Worm (Caenorhabditis elegans) whole organism, late embryonic: ENCODE data around the gene H38K22.9.
A peak's percentile ranks its signal among the peaks of the same experiment; 100 is the strongest.

Experiments used
- C08G9.2 ChIP-seq: sonication (generic microtip); optimal IDR thresholded peaks from 2 replicates; lab custom pipeline; 2016; ENCODE audit warnings: mild to moderate bottlenecking, missing genetic modification characterization, moderate library complexity, missing compliant biosample characterization
- C38D4.7 ChIP-seq: fragments of 200-800 bp; sonication (Bioruptor generic); optimal IDR thresholded peaks from 2 replicates; lab custom pipeline; 2018; ENCODE audit warnings: mild to moderate bottlenecking, missing genetic modification characterization, moderate library complexity, missing compliant biosample characterization
- F13H6.1 ChIP-seq: sonication (generic microtip); optimal IDR thresholded peaks from 2 replicates; lab custom pipeline; 2016; ENCODE audit warnings: missing genetic modification characterization, missing compliant biosample characterization
- K09A11.1 ChIP-seq: sonication (generic microtip); optimal IDR thresholded peaks from 2 replicates; lab custom pipeline; 2017; ENCODE audit warnings: antibody characterized with exemption, mild to moderate bottlenecking, missing genetic modification characterization, missing compliant biosample characterization; ENCODE audit not compliant: insufficient read depth
- T23F11.4 ChIP-seq: fragments of 200-800 bp; sonication (Bioruptor generic); optimal IDR thresholded peaks from 2 replicates; lab custom pipeline; 2018; ENCODE audit warnings: mild to moderate bottlenecking, missing genetic modification characterization, missing compliant biosample characterization
- ahr-1 ChIP-seq: sonication (generic microtip); optimal IDR thresholded peaks from 2 replicates; lab custom pipeline; 2016; ENCODE audit warnings: missing genetic modification characterization, missing compliant biosample characterization
- ceh-14 ChIP-seq: sonication (generic microtip); optimal IDR thresholded peaks from 2 replicates; lab custom pipeline; 2016; ENCODE audit warnings: missing genotype, missing genetic modification characterization, missing compliant biosample characterization
- ceh-19 ChIP-seq: fragments of 200-800 bp; sonication (Bioruptor generic); optimal IDR thresholded peaks from 2 replicates; lab custom pipeline; 2018; ENCODE audit warnings: mild to moderate bottlenecking, missing genetic modification characterization, missing compliant biosample characterization
- ceh-22 ChIP-seq: sonication (generic microtip); optimal IDR thresholded peaks from 2 replicates; lab custom pipeline; 2017; ENCODE audit warnings: missing biosample characterization, missing genetic modification characterization
- ceh-24 ChIP-seq: sonication (generic microtip); optimal IDR thresholded peaks from 2 replicates; lab custom pipeline; 2016; ENCODE audit warnings: mild to moderate bottlenecking, missing genetic modification characterization, missing compliant biosample characterization
- ceh-31 ChIP-seq: sonication (generic microtip); optimal IDR thresholded peaks from 2 replicates; lab custom pipeline; 2016; ENCODE audit warnings: missing genetic modification characterization, missing compliant biosample characterization
- ceh-34 ChIP-seq: sonication (generic microtip); optimal IDR thresholded peaks from 2 replicates; lab custom pipeline; 2016; ENCODE audit warnings: mild to moderate bottlenecking, missing genetic modification characterization, missing compliant biosample characterization
- ceh-45 ChIP-seq: fragments of 200-800 bp; sonication (Bioruptor generic); IDR thresholded peaks from 2 replicates; pipeline ENCODE4 v1.3.6; 2022; ENCODE audit warnings: missing genetic modification reagents, missing genetic modification characterization, missing compliant biosample characterization
- ceh-48 ChIP-seq: sonication (generic microtip); optimal IDR thresholded peaks from 2 replicates; lab custom pipeline; 2016; ENCODE audit warnings: missing genetic modification characterization, inconsistent platforms, missing compliant biosample characterization
- ceh-6 ChIP-seq: fragments of 200-800 bp; sonication (Bioruptor generic); optimal IDR thresholded peaks from 2 replicates; lab custom pipeline; 2018; ENCODE audit warnings: mild to moderate bottlenecking, missing genetic modification characterization, missing compliant biosample characterization
- ceh-9 ChIP-seq: sonication (generic microtip); optimal IDR thresholded peaks from 2 replicates; lab custom pipeline; 2016; ENCODE audit warnings: mild to moderate bottlenecking, missing genetic modification characterization, inconsistent platforms, missing compliant biosample characterization
- dmd-4 ChIP-seq: sonication (generic microtip); optimal IDR thresholded peaks from 2 replicates; lab custom pipeline; 2016; ENCODE audit warnings: borderline replicate concordance, missing genetic modification characterization, missing compliant biosample characterization
- dve-1 ChIP-seq: sonication (generic microtip); optimal IDR thresholded peaks from 2 replicates; lab custom pipeline; 2017; ENCODE audit warnings: antibody characterized with exemption, mild to moderate bottlenecking, missing genetic modification characterization, missing compliant biosample characterization
- elt-2 ChIP-seq: sonication (generic microtip); optimal IDR thresholded peaks from 2 replicates; lab custom pipeline; 2016; ENCODE audit warnings: missing genetic modification reagents, missing genetic modification characterization, missing compliant biosample characterization
- ets-4 ChIP-seq: sonication (generic microtip); optimal IDR thresholded peaks from 2 replicates; lab custom pipeline; 2016; ENCODE audit warnings: missing genetic modification characterization, missing compliant biosample characterization
- fax-1 ChIP-seq: sonication (generic microtip); optimal IDR thresholded peaks from 2 replicates; lab custom pipeline; 2016; ENCODE audit warnings: missing genotype, missing genetic modification characterization, missing compliant biosample characterization
- fkh-10 ChIP-seq: fragments of 150-350 bp; optimal IDR thresholded peaks from 2 replicates; lab custom pipeline; 2014; ENCODE audit warnings: missing biosample characterization, missing genetic modification reagents, missing genetic modification characterization
- gmeb-2 ChIP-seq: sonication (generic microtip); optimal IDR thresholded peaks from 2 replicates; lab custom pipeline; 2016; ENCODE audit warnings: missing genetic modification characterization, inconsistent platforms, missing compliant biosample characterization
- hlh-30 ChIP-seq: sonication (generic microtip); optimal IDR thresholded peaks from 2 replicates; lab custom pipeline; 2017; ENCODE audit warnings: antibody characterized with exemption, missing genetic modification characterization, missing compliant biosample characterization; ENCODE audit not compliant: insufficient read depth
- hlh-6 ChIP-seq: sonication (generic microtip); optimal IDR thresholded peaks from 2 replicates; lab custom pipeline; 2016; ENCODE audit warnings: missing genotype, missing genetic modification characterization, missing compliant biosample characterization
- lim-6 ChIP-seq: sonication (generic microtip); optimal IDR thresholded peaks from 2 replicates; lab custom pipeline; 2016; ENCODE audit warnings: missing genetic modification characterization, missing compliant biosample characterization
- lin-11 ChIP-seq: fragments of 200-800 bp; sonication (Bioruptor generic); optimal IDR thresholded peaks from 2 replicates; lab custom pipeline; 2018; ENCODE audit warnings: mild to moderate bottlenecking, missing genetic modification characterization, missing compliant biosample characterization
- madf-2 ChIP-seq: sonication (generic microtip); optimal IDR thresholded peaks from 2 replicates; lab custom pipeline; 2017; ENCODE audit warnings: missing genetic modification characterization, missing compliant biosample characterization
- mec-3 ChIP-seq: sonication (generic microtip); optimal IDR thresholded peaks from 2 replicates; lab custom pipeline; 2016; ENCODE audit warnings: borderline replicate concordance, missing genetic modification characterization, missing compliant biosample characterization
- nfya-1 ChIP-seq: sonication (generic microtip); optimal IDR thresholded peaks from 2 replicates; lab custom pipeline; 2017; ENCODE audit warnings: missing genetic modification characterization, mild to moderate bottlenecking, missing compliant biosample characterization, antibody characterized with exemption, moderate library complexity
- nhr-11 ChIP-seq: fragments of 150-350 bp; optimal IDR thresholded peaks from 2 replicates; lab custom pipeline; 2014; ENCODE audit warnings: missing biosample characterization, missing genetic modification characterization
- nhr-232 ChIP-seq: sonication (generic microtip); optimal IDR thresholded peaks from 2 replicates; lab custom pipeline; 2016; ENCODE audit warnings: missing genetic modification characterization, missing compliant biosample characterization
- npax-4 ChIP-seq: sonication (generic microtip); optimal IDR thresholded peaks from 2 replicates; lab custom pipeline; 2016; ENCODE audit warnings: missing genetic modification characterization, missing compliant biosample characterization
- pag-3 ChIP-seq: sonication (generic microtip); optimal IDR thresholded peaks from 2 replicates; lab custom pipeline; 2016; ENCODE audit warnings: missing compliant biosample characterization, missing genetic modification characterization, borderline replicate concordance
- pax-1 ChIP-seq: fragments of 150-350 bp; optimal IDR thresholded peaks from 2 replicates; lab custom pipeline; 2014; ENCODE audit warnings: missing biosample characterization, missing genetic modification characterization
- pha-2 ChIP-seq: sonication (generic microtip); optimal IDR thresholded peaks from 2 replicates; lab custom pipeline; 2017; ENCODE audit warnings: mild to moderate bottlenecking, missing genetic modification characterization, missing compliant biosample characterization
- pha-4 ChIP-seq: fragments of 150-350 bp; optimal IDR thresholded peaks from 2 replicates; lab custom pipeline; 2018; ENCODE audit warnings: missing biosample characterization, missing genetic modification reagents, missing genetic modification characterization
- ref-2 ChIP-seq: sonication (generic microtip); optimal IDR thresholded peaks from 2 replicates; lab custom pipeline; 2016; ENCODE audit warnings: missing genetic modification characterization, missing compliant biosample characterization
- rnt-1 ChIP-seq: sonication (generic microtip); optimal IDR thresholded peaks from 2 replicates; lab custom pipeline; 2016; ENCODE audit warnings: missing genetic modification characterization, missing compliant biosample characterization
- sdc-2 ChIP-seq: sonication (generic microtip); optimal IDR thresholded peaks from 2 replicates; lab custom pipeline; 2016; ENCODE audit warnings: missing genotype, missing genetic modification characterization, missing compliant biosample characterization
- syd-9 ChIP-seq: sonication (generic microtip); optimal IDR thresholded peaks from 2 replicates; lab custom pipeline; 2016; ENCODE audit warnings: mild to moderate bottlenecking, missing genetic modification characterization, moderate library complexity, missing compliant biosample characterization
- tbx-2 ChIP-seq: sonication (generic microtip); optimal IDR thresholded peaks from 2 replicates; lab custom pipeline; 2016; ENCODE audit warnings: missing genetic modification characterization, missing compliant biosample characterization
- unc-3 ChIP-seq, 2 experiments: fragments of 200-800 bp in 1 of 2; sonication (Bioruptor generic) in 1 of 2; sonication (generic microtip) in 1 of 2; conservative IDR thresholded peaks in 1 of 2; optimal IDR thresholded peaks in 1 of 2; 2 replicates each; pipeline versions ENCODE4 v1.3.6 to Lab custom; 2016 to 2022; ENCODE audit warnings: missing compliant biosample characterization in 2 of 2, missing genetic modification characterization in 2 of 2, missing genetic modification reagents in 1 of 2
- unc-42 ChIP-seq: sonication (generic microtip); optimal IDR thresholded peaks from 2 replicates; lab custom pipeline; 2016; ENCODE audit warnings: missing genotype, missing genetic modification characterization, missing compliant biosample characterization
- unc-55 ChIP-seq: sonication (generic microtip); optimal IDR thresholded peaks from 2 replicates; lab custom pipeline; 2017; ENCODE audit warnings: missing biosample characterization, missing genetic modification reagents, missing genetic modification characterization
- unc-86 ChIP-seq: sonication (generic microtip); optimal IDR thresholded peaks from 2 replicates; lab custom pipeline; 2016; ENCODE audit warnings: missing genetic modification characterization, missing compliant biosample characterization
- zip-5 ChIP-seq: sonication (generic microtip); optimal IDR thresholded peaks from 2 replicates; lab custom pipeline; 2016; ENCODE audit warnings: missing genetic modification characterization, missing compliant biosample characterization
- ztf-16 ChIP-seq: sonication (generic microtip); optimal IDR thresholded peaks from 2 replicates; lab custom pipeline; 2017; ENCODE audit warnings: missing genetic modification characterization, missing compliant biosample characterization

Gene H38K22.9

DNA sequence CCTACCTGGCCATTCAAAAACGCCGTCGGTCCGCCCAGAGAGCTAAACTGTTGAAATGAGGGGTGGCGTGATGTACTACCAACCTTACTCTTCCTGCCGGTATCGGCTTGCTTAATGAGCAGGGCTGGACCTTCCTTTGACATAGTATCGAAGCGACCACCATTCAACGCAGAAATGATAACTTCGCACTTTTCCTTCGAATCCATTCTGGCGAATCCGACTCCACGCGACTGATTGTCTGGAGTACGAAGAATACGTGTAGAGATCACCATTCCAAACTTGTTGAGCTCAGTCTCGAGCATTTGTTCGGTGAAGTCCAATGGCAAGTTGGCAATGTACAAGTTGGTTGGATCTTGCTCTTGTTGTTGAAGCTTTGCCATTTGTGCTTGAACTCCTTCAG is 45.8 kb upstream of the H38K22.9 start:
- no peak for TF ChIP-seq tbx-2
- TF ChIP-seq unc-86 (tag; lab: Kevin White, UChicago), result no peak
- TF ChIP-seq nfya-1 (tag; lab: Kevin White, UChicago), result no peak
- no peak for TF ChIP-seq elt-2 (tag; lab: Kevin White, UChicago)
- TF ChIP-seq ets-4 (tag; lab: Kevin White, UChicago), result no peak
- no peak for TF ChIP-seq pha-4
- no peak for TF ChIP-seq ceh-34 (tag; lab: Kevin White, UChicago)
- no peak for TF ChIP-seq C38D4.7 (GFP tag; lab: Kevin White, UChicago)

- no peak for TF ChIP-seq fkh-10
- TF ChIP-seq ceh-45 (GFP tag; lab: Robert Waterston, UW), result no peak
- peak; percentile 65 for TF ChIP-seq ref-2
- TF ChIP-seq pax-1 (tag; lab: Kevin White, UChicago), result no peak
- TF ChIP-seq dmd-4 (tag; lab: Kevin White, UChicago), result no peak
- peak; percentile 40 for TF ChIP-seq hlh-6 (tag; lab: Kevin White, UChicago)
- peak; percentile 19 for TF ChIP-seq nfya-1 (tag; lab: Kevin White, UChicago)
- TF ChIP-seq syd-9, result peak; percentile 6
- no peak for TF ChIP-seq ceh-19
- no peak for TF ChIP-seq nhr-11 (tag; lab: Kevin White, UChicago)
- no peak for TF ChIP-seq rnt-1 (tag; lab: Kevin White, UChicago)
- TF ChIP-seq T23F11.4 (GFP tag; lab: Kevin White, UChicago), result no peak
- TF ChIP-seq ets-4 (tag; lab: Kevin White, UChicago), result no peak
- TF ChIP-seq mec-3 (tag; lab: Kevin White, UChicago), result peak; percentile 29
- peak; percentile 73 for TF ChIP-seq ceh-34 (tag; lab: Kevin White, UChicago)
- TF ChIP-seq dve-1 (tag; lab: Kevin White, UChicago), result no peak
- TF ChIP-seq sdc-2 (tag; lab: Kevin White, UChicago), result peak; percentile 70
- no peak for TF ChIP-seq ztf-16
- no peak for TF ChIP-seq npax-4 (tag; lab: Kevin White, UChicago)
- TF ChIP-seq pha-2 (tag; lab: Kevin White, UChicago), result no peak
- TF ChIP-seq lim-6 (tag; lab: Kevin White, UChicago), result no peak
- TF ChIP-seq C08G9.2 (tag; lab: Kevin White, UChicago), result no peak
- TF ChIP-seq pag-3, result no peak
- TF ChIP-seq K09A11.1, result no peak
- no peak for TF ChIP-seq lin-11 (tag; lab: Kevin White, UChicago)
- TF ChIP-seq fax-1 (tag; lab: Kevin White, UChicago), result no peak
- no peak for TF ChIP-seq unc-3 (GFP tag; conservative IDR thresholded peaks at IDR 0.05; lab: Robert Waterston, UW)
- no peak for TF ChIP-seq unc-3 (tag; optimal IDR thresholded peaks at IDR 0.05; lab: Kevin White, UChicago)
- TF ChIP-seq tbx-2, result peak; percentile 65
- peak; percentile 24 for TF ChIP-seq unc-42 (tag; lab: Kevin White, UChicago)
- TF ChIP-seq ceh-14 (tag; lab: Kevin White, UChicago), result no peak
- no peak for TF ChIP-seq ceh-22
- TF ChIP-seq hlh-30, result peak; percentile 84
- no peak for TF ChIP-seq ceh-9 (tag; lab: Kevin White, UChicago)
- TF ChIP-seq ceh-6 (GFP tag; lab: Kevin White, UChicago), result peak; percentile 19
- peak; percentile 41 for TF ChIP-seq ceh-31 (tag; lab: Kevin White, UChicago)
- TF ChIP-seq ceh-24 (tag; lab: Kevin White, UChicago), result no peak
- TF ChIP-seq nhr-232 (tag; lab: Kevin White, UChicago), result no peak
- TF ChIP-seq gmeb-2, result no peak
- TF ChIP-seq unc-55, result peak; percentile 16
- no peak for TF ChIP-seq ahr-1 (tag; lab: Kevin White, UChicago)
- no peak for TF ChIP-seq madf-2 (tag; lab: Kevin White, UChicago)
- no peak for TF ChIP-seq zip-5 (tag; lab: Kevin White, UChicago)
- no peak for TF ChIP-seq ceh-48 (tag; lab: Kevin White, UChicago)
- no peak for TF ChIP-seq F13H6.1 (tag; lab: Kevin White, UChicago)
Measured at ce11 chrIII:4280215-4281173, 43.5 kb upstream of the H38K22.9 start, which contains the start of gene sup-26. sup-26 (minus strand) TSS chrIII:4280224.
